Worm (Caenorhabditis elegans): ENCODE data around the gene Y38H6C.8.

DNA sequence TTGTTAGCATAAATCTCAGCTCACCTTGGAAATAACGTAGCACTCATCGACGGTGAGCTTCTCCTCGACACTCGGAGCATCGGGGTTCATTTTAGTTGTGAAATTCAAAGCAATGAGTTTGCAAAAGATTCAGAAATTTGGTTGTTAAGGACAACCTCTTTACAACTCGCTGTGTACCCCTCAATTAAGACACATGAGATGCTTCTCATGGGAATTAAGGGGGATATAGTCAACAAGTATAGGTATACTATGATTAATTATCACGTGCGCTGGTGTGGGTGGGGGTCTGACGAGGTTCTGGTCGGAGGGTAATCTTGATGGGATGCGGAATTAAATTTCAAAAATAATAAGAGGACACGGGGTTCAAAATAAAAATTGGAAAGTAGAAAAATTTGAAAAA is 13.4 kb upstream of the Y38H6C.8 start, which contains the start of gene dct-14:
- TF ChIP-seq flt-1 (GFP tag; IDR thresholded peaks at IDR 0.05), result no peak
- TF ChIP-seq ceh-13 (GFP tag; optimal IDR thresholded peaks at IDR 0.05), result no peak
- TF ChIP-seq ama-1 (optimal IDR thresholded peaks at IDR 0.05), result no peak
- TF ChIP-seq pes-1 (GFP tag; IDR thresholded peaks at IDR 0.05), result no peak
- no peak for TF ChIP-seq ceh-36 (tag; optimal IDR thresholded peaks at IDR 0.05)

Measured in whole organism, early embryonic.